Worm (Caenorhabditis elegans): ENCODE data around the gene C43F9.4.

The C43F9.4 gene

DNA sequence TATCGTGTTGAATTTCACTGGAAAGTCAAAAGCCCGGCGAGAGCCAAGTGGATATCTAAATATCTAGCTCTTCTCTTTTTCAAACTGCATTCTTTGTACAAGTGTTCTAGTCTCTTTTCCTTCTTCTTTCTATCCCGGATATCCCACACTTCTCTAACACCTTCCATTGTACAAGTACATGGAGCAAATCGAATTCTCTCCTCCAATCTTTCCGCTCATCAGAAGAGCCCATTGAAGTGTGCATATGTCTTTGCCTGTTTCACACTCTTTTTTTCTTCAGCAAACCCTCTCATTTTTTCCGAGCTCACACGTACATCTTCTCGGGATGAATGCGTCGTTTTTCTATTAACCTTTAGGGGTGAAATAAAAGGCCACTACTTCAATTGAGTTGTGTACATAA, 15.5 kb downstream of the C43F9.4 start:
- TF ChIP-seq ces-1 (GFP tag; optimal IDR thresholded peaks at IDR 0.05): peak; percentile 81
- no peak for TF ChIP-seq ceh-82 (tag; optimal IDR thresholded peaks at IDR 0.05)
- TF ChIP-seq fkh-10 (GFP tag; optimal IDR thresholded peaks at IDR 0.05): peak; percentile 67

DNA sequence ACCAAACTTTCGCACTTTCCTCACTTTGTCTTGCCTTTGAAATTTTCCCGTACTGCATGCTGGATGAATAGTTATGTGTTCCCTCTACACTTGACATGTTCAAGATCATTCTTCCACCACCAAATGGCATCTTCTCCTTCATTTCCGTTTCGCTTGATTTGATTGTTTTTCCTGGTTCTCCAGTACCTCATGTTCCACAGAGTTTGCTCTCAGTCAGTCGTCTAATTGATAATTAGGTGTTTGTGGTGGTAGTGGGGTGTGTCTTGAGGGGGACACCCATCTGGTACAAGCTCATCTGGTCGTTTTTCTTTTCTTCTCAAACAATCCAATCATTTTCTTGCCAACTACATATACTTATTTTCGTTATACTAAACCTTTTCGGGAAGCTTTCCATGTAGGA, 18.0 kb downstream of the C43F9.4 start:
- TF ChIP-seq ceh-32 (tag; optimal IDR thresholded peaks at IDR 0.05; ENCODE audit: poor library complexity) (no peak), nhr-25 (tag; optimal IDR thresholded peaks at IDR 0.05; ENCODE audit: borderline replicate concordance, insufficient read depth) (no peak), lin-13 (GFP tag; optimal IDR thresholded peaks at IDR 0.05) (no peak), F44E2.7 (GFP tag; IDR thresholded peaks at IDR 0.05) (no peak), daf-16 (GFP tag; optimal IDR thresholded peaks at IDR 0.05) (no peak), daf-16 (tag; optimal IDR thresholded peaks at IDR 0.05) (no peak), zfp-2 (tag; optimal IDR thresholded peaks at IDR 0.05) (no peak), snpc-1.2 (GFP tag; IDR thresholded peaks at IDR 0.05) (no peak), Y75B8A.6 (GFP tag; IDR thresholded peaks at IDR 0.05) (no peak), zip-2 (tag; optimal IDR thresholded peaks at IDR 0.05) (no peak), tra-1 (GFP tag; IDR thresholded peaks at IDR 0.05) (no peak), ZK337.2 (GFP tag; IDR thresholded peaks at IDR 0.05) (no peak), mdt-29 (GFP tag; IDR thresholded peaks at IDR 0.05) (no peak), ceh-44 (GFP tag; IDR thresholded peaks at IDR 0.05) (no peak)

DNA sequence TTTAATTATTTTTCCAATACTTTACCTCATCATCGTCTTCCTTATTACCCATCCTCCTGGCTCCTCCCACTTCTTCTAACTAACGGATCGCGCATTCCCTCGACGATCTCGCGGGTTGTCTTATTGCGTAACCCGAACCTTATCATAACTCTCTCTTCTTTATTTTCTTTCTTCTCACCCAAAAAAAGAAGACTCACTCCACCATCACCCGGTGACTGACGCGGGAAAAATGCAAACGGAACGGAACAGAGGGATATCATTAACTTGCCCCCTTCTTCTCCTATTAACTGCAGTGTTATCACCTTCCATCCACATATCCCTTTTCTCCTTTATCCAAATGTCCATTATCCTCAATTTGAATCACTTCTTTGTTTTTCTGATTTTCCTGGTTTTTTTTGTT, 18.9 kb downstream of the C43F9.4 start:
- TF ChIP-seq madf-9 (GFP tag; conservative IDR thresholded peaks at IDR 0.05): no peak
- no peak for TF ChIP-seq nhr-28 (tag; optimal IDR thresholded peaks at IDR 0.05)
- no peak for TF ChIP-seq lin-38 (GFP tag; IDR thresholded peaks at IDR 0.05)
- no peak for TF ChIP-seq zfp-3 (GFP tag; conservative IDR thresholded peaks at IDR 0.05)

DNA sequence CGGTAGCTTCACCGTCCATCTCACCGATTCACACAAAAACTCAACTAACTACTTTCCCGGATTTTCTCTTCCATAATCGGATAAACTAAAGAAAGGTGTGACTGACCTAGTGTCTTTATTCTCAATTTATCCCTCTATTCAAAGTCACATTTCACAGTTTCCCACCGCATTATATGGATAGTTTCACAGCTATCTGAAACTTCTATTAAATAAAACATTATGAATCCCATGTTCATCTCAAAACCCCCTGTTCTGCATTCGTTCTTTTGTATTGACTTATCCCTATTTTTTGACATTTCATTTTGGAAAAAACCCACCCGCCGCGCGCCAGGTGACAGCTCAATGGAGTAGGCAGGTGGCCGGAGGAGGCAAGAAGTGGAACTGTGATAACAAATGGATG, 21.1 kb downstream of the C43F9.4 start:
- TF ChIP-seq F49E8.2 (tag; optimal IDR thresholded peaks at IDR 0.05; ENCODE audit: borderline replicate concordance) (no peak), unc-62 (GFP tag; optimal IDR thresholded peaks at IDR 0.05 in 1 of 2) (peak in 1 of 2 experiments; percentile 95), unc-62 (tag; optimal IDR thresholded peaks at IDR 0.05) (no peak), lir-3 (tag; optimal IDR thresholded peaks at IDR 0.05) (no peak)

DNA sequence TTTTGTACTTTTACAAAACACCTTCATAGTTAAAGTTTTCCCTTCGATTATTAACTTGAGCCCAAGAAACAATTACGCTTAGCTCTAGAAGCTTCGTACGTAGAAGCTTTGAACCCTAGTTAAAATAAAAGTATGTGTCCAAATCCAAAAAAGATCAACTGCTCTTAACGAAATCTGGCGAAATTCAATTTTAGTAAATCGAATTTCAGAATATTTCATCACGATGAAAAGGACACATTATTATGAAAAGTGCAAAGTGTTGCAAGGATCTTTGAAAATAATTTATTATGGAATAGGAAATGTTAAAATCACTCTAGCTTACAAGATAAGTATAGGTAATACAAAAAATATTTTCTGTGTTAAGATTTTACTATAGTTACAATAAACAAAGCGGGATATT, 23.7 kb downstream of the C43F9.4 start:
- TF ChIP-seq saeg-2 (GFP tag; IDR thresholded peaks at IDR 0.05): no peak
- peak; percentile 68 for TF ChIP-seq ces-1 (GFP tag; optimal IDR thresholded peaks at IDR 0.05)

DNA sequence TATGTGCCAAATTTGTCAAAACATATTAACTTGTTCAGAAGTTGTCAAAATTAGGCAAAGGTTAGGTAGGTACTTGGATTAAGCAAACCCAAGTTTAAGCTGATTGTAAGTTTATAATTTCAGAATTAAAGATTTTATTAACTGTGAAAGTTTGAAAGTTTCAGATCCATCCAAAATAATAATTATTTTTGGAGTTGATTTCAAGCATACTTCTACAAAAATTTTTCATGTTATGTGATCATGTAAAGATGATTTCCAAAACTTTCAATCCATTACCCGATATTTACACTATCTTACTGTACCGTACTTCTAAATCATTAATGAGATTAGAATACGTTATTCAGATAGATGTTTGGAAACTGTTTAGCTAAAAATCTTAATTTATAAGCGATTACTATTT, 24.4 kb downstream of the C43F9.4 start:
- TF ChIP-seq php-3 (GFP tag; IDR thresholded peaks at IDR 0.05) (no peak), aha-1 (tag) (peak; percentile 97)

DNA sequence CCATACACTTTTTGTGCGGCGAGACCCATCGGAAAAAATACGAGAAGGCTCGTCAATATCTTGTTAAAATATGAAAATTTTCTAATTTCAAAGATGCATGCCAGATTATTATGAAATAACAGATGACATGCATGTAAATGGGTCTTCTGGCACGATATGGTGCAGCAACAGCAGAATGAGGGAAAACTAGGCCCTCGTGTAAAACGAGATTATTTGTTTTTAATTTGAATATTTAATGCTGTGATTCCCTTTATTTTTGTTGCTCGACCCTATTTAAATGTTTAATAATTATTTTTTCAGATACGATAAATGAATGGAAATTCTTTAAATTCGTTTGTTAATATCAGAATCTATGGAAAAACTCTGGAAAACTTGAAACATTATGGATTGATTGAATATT, 27.4 kb downstream of the C43F9.4 start, which contains the start of gene him-8:
Gene him-8 (plus strand): TSS at position 301 of the 400 bp plus-strand sequence.
- no peak for TF ChIP-seq vab-7 (GFP tag; IDR thresholded peaks at IDR 0.05)

DNA sequence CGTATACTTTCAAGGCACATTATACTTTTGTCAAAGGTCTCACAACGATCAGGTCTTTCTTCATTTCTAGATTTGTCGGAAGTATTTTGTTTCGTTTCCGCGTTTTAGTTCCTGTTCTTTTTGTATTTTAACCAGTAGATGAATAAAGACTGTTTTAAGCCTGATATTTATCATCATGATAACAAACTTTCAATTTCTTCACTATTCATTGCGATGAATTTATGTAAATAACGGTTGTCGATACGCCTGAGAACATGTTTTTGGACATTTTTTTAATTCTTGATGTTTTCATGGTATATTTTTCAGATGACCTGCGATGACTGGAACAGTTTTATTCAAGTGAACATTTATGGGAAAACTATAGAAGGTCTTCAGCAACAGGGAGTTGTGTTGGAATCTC, 30.6 kb downstream of the C43F9.4 start, which contains the start of gene zim-3:
Gene zim-3 (plus strand): TSS at position 301 of the 400 bp plus-strand sequence.
- no peak for TF ChIP-seq ceh-20 (GFP tag; IDR thresholded peaks at IDR 0.05)
- no peak for TF ChIP-seq hif-1 (tag; optimal IDR thresholded peaks at IDR 0.05)
- TF ChIP-seq hmg-1.1 (GFP tag; IDR thresholded peaks at IDR 0.05): no peak
- no peak for TF ChIP-seq nhr-6 (tag; optimal IDR thresholded peaks at IDR 0.05)
- TF ChIP-seq egl-43 (GFP tag; IDR thresholded peaks at IDR 0.05): no peak
- no peak for TF ChIP-seq lin-1 (GFP tag; IDR thresholded peaks at IDR 0.05)

All from whole organism, L4 larva.